Fruit fly (Drosophila melanogaster) whole organism, embryonic: ENCODE results near the gene CG4230.

Experiments
- Bgb ChIP-seq: fragments of 200-800 bp; sonication (Bioruptor generic); IDR thresholded peaks from 2 replicates; pipeline ENCODE4 v1.3.6; 2022; ENCODE audit warnings: missing biosample characterization, missing genetic modification characterization; ENCODE audit not compliant: partially characterized antibody
- CG1024 ChIP-seq: fragments of 200-800 bp; sonication (Bioruptor generic); IDR thresholded peaks from 2 replicates; pipeline ENCODE4 v1.3.6; 2022; ENCODE audit warnings: missing biosample characterization, missing genetic modification characterization
- CG12391 ChIP-seq: fragments of 200-800 bp; sonication (Bioruptor generic); optimal IDR thresholded peaks from 3 replicates; lab custom pipeline; 2018; ENCODE audit warnings: missing biosample characterization, mild to moderate bottlenecking, missing genetic modification characterization, moderate library complexity
- CG13424 ChIP-seq: fragments of 200-800 bp; sonication (Bioruptor generic); optimal IDR thresholded peaks from 2 replicates; lab custom pipeline; 2019; ENCODE audit warnings: missing biosample characterization, mild to moderate bottlenecking, missing genetic modification characterization, moderate library complexity
- CG15514 ChIP-seq: fragments of 200-800 bp; sonication (Bioruptor generic); optimal IDR thresholded peaks from 3 replicates; lab custom pipeline; 2017; ENCODE audit warnings: missing biosample characterization, missing genetic modification characterization, mild to moderate bottlenecking, moderate library complexity, missing genetic modification reagents
- CG1647 ChIP-seq: fragments of 200-800 bp; sonication (Bioruptor generic); optimal IDR thresholded peaks from 3 replicates; lab custom pipeline; 2016; ENCODE audit warnings: missing biosample characterization, missing genetic modification characterization
- CG16813 ChIP-seq: fragments of 200-800 bp; sonication (Bioruptor generic); IDR thresholded peaks from 3 replicates; pipeline ENCODE4 v1.3.6; 2022; ENCODE audit warnings: missing biosample characterization, missing genetic modification characterization; ENCODE audit not compliant: partially characterized antibody
- CG16815 ChIP-seq: fragments of 200-800 bp; sonication (Bioruptor generic); optimal IDR thresholded peaks from 3 replicates; lab custom pipeline; 2017; ENCODE audit warnings: missing biosample characterization, mild to moderate bottlenecking, missing genetic modification characterization
- CG16863 ChIP-seq: fragments of 200-800 bp; sonication (Bioruptor generic); optimal IDR thresholded peaks from 3 replicates; lab custom pipeline; 2016; ENCODE audit warnings: missing biosample characterization, missing genetic modification characterization
- CG17328 ChIP-seq: fragments of 200-800 bp; sonication (Bioruptor generic); IDR thresholded peaks from 2 replicates; pipeline ENCODE4 v1.3.6; 2022; ENCODE audit warnings: missing biosample characterization, missing genetic modification characterization
- CG17912 ChIP-seq: fragments of 200-800 bp; sonication (Bioruptor generic); optimal IDR thresholded peaks from 2 replicates; lab custom pipeline; 2018; ENCODE audit warnings: missing biosample characterization, mild to moderate bottlenecking, missing genetic modification characterization
- CG18262 ChIP-seq: fragments of 200-800 bp; optimal IDR thresholded peaks from 3 replicates; lab custom pipeline; 2019; ENCODE audit warnings: missing biosample characterization, mild to moderate bottlenecking, missing genetic modification characterization, moderate library complexity
- CG18764 ChIP-seq: fragments of 200-800 bp; sonication (Bioruptor generic); optimal IDR thresholded peaks from 3 replicates; lab custom pipeline; 2016; ENCODE audit warnings: missing biosample characterization, missing genetic modification characterization
- CG2202 ChIP-seq: fragments of 200-800 bp; sonication (Bioruptor generic); optimal IDR thresholded peaks from 2 replicates; lab custom pipeline; 2018; ENCODE audit warnings: missing biosample characterization, mild to moderate bottlenecking, missing genetic modification characterization
- CG2889 ChIP-seq: fragments of 200-800 bp; sonication (Bioruptor generic); IDR thresholded peaks from 3 replicates; pipeline ENCODE4 v1.3.6; 2022; ENCODE audit warnings: missing biosample characterization, missing genetic modification characterization
- CG30020 ChIP-seq: fragments of 200-800 bp; optimal IDR thresholded peaks from 2 replicates; lab custom pipeline; 2019; ENCODE audit warnings: missing biosample characterization, mild to moderate bottlenecking, missing genetic modification characterization, moderate library complexity
- CG31224 ChIP-seq: fragments of 200-800 bp; sonication (Bioruptor generic); IDR thresholded peaks from 2 replicates; pipeline ENCODE4 v1.3.6; 2022; ENCODE audit warnings: missing biosample characterization, missing genetic modification characterization
- CG32532 ChIP-seq: fragments of 200-800 bp; sonication (Bioruptor generic); IDR thresholded peaks from 2 replicates; pipeline ENCODE4 v1.3.6; 2022; ENCODE audit warnings: missing biosample characterization, missing genetic modification characterization
- CG3407 ChIP-seq: fragments of 200-800 bp; sonication (Bioruptor generic); optimal IDR thresholded peaks from 2 replicates; lab custom pipeline; 2018; ENCODE audit warnings: missing biosample characterization, mild to moderate bottlenecking, missing genetic modification characterization
- CG34224 ChIP-seq: fragments of 200-800 bp; sonication (Bioruptor generic); IDR thresholded peaks from 3 replicates; pipeline ENCODE4 v1.3.6; 2022; ENCODE audit warnings: missing biosample characterization, missing genetic modification characterization; ENCODE audit not compliant: partially characterized antibody
- CG34376 ChIP-seq: fragments of 200-800 bp; sonication (Bioruptor generic); optimal IDR thresholded peaks from 2 replicates; lab custom pipeline; 2018; ENCODE audit warnings: missing biosample characterization, mild to moderate bottlenecking, missing genetic modification characterization
- CG4328 ChIP-seq: fragments of 200-800 bp; sonication (Bioruptor generic); optimal IDR thresholded peaks from 3 replicates; lab custom pipeline; 2017; ENCODE audit warnings: missing biosample characterization, missing genetic modification reagents, missing genetic modification characterization
- CG4707 ChIP-seq: fragments of 200-800 bp; sonication (Bioruptor generic); optimal IDR thresholded peaks from 2 replicates; lab custom pipeline; 2018; ENCODE audit warnings: missing biosample characterization, mild to moderate bottlenecking, missing genetic modification characterization, moderate library complexity
- CG6854 ChIP-seq: fragments of 200-800 bp; sonication (Bioruptor generic); optimal IDR thresholded peaks from 3 replicates; lab custom pipeline; 2017; ENCODE audit warnings: missing biosample characterization, mild to moderate bottlenecking, missing genetic modification characterization
- CG8478 ChIP-seq: fragments of >200 bp; optimal IDR thresholded peaks from 2 replicates; lab custom pipeline; 2018
- Dref ChIP-seq: fragments of 200-800 bp; sonication (Bioruptor generic); IDR thresholded peaks from 2 replicates; pipeline ENCODE4 v1.3.6; 2022; ENCODE audit warnings: missing biosample characterization, missing genetic modification characterization
- Hmx ChIP-seq: fragments of 200-800 bp; sonication (Bioruptor generic); optimal IDR thresholded peaks from 2 replicates; lab custom pipeline; 2016; ENCODE audit warnings: missing biosample characterization, missing genetic modification characterization
- Mad ChIP-seq: fragments of 200-800 bp; sonication (Bioruptor generic); optimal IDR thresholded peaks from 2 replicates; lab custom pipeline; 2016; ENCODE audit warnings: missing biosample characterization, missing genetic modification characterization
- Meics ChIP-seq: fragments of 200-800 bp; sonication (Bioruptor generic); optimal IDR thresholded peaks from 2 replicates; lab custom pipeline; 2017; ENCODE audit warnings: missing biosample characterization, mild to moderate bottlenecking, missing genetic modification characterization
- NfI ChIP-seq: fragments of 200-800 bp; sonication (Bioruptor generic); optimal IDR thresholded peaks from 3 replicates; lab custom pipeline; 2018; ENCODE audit warnings: missing biosample characterization, mild to moderate bottlenecking, missing genetic modification characterization, moderate library complexity
- Oaz ChIP-seq: fragments of 200-800 bp; sonication (Bioruptor generic); IDR thresholded peaks from 2 replicates; pipeline ENCODE4 v1.3.6; 2022; ENCODE audit warnings: missing biosample characterization, missing genetic modification characterization
- Opbp ChIP-seq: fragments of 200-800 bp; sonication (Bioruptor generic); IDR thresholded peaks from 3 replicates; pipeline ENCODE4 v1.3.6; 2022; ENCODE audit warnings: missing biosample characterization, missing genetic modification characterization; ENCODE audit not compliant: partially characterized antibody
- Sin3A ChIP-seq: fragments of >200 bp; optimal IDR thresholded peaks from 2 replicates; lab custom pipeline; 2018
- Sox100B ChIP-seq: fragments of 200-800 bp; sonication (Bioruptor generic); optimal IDR thresholded peaks from 3 replicates; lab custom pipeline; 2018; ENCODE audit warnings: missing biosample characterization, mild to moderate bottlenecking, missing genetic modification characterization
- Usf ChIP-seq: fragments of 200-800 bp; sonication (Bioruptor generic); optimal IDR thresholded peaks from 2 replicates; lab custom pipeline; 2017; ENCODE audit warnings: missing genotype, missing biosample characterization, missing genetic modification characterization
- cato ChIP-seq: fragments of 200-800 bp; sonication (Bioruptor generic); optimal IDR thresholded peaks from 2 replicates; lab custom pipeline; 2016; ENCODE audit warnings: missing biosample characterization, missing genetic modification characterization, borderline replicate concordance
- caup ChIP-seq: fragments of 200-800 bp; sonication (Bioruptor generic); optimal IDR thresholded peaks from 3 replicates; lab custom pipeline; 2017; ENCODE audit warnings: missing biosample characterization, mild to moderate bottlenecking, missing genetic modification characterization, moderate library complexity; ENCODE audit not compliant: severe bottlenecking
- dmrt99B ChIP-seq: fragments of 200-800 bp; sonication (Bioruptor generic); optimal IDR thresholded peaks from 2 replicates; lab custom pipeline; 2018; ENCODE audit warnings: missing biosample characterization, mild to moderate bottlenecking, missing genetic modification characterization, moderate library complexity
- ems ChIP-seq: fragments of 200-800 bp; sonication (Bioruptor generic); optimal IDR thresholded peaks from 3 replicates; lab custom pipeline; 2016; ENCODE audit warnings: missing biosample characterization, missing genetic modification characterization
- gsb ChIP-seq: fragments of 200-800 bp; sonication (Bioruptor generic); IDR thresholded peaks from 2 replicates; pipeline ENCODE4 v1.3.6; 2022; ENCODE audit warnings: missing biosample characterization, missing genetic modification characterization
- jigr1 ChIP-seq: fragments of 200-800 bp; sonication (Bioruptor generic); IDR thresholded peaks from 3 replicates; pipeline ENCODE4 v1.3.6; 2022; ENCODE audit warnings: missing biosample characterization, missing genetic modification characterization
- lbe ChIP-seq: fragments of 200-800 bp; sonication (Bioruptor generic); optimal IDR thresholded peaks from 2 replicates; lab custom pipeline; 2016; ENCODE audit warnings: missing biosample characterization, mild to moderate bottlenecking, missing genetic modification characterization
- lola ChIP-seq, 3 experiments: fragments of >200 bp in 2 of 3; fragments of 200-800 bp in 1 of 3; sonication (Bioruptor generic) in 1 of 3; optimal IDR thresholded peaks; 2 replicates each; lab custom pipeline; 2017 to 2019; ENCODE audit warnings: missing biosample characterization in 3 of 3, missing genetic modification characterization in 3 of 3, mild to moderate bottlenecking in 1 of 3, moderate library complexity in 1 of 3
- maf-S ChIP-seq: fragments of 200-800 bp; sonication (Bioruptor generic); optimal IDR thresholded peaks from 2 replicates; lab custom pipeline; 2016; ENCODE audit warnings: missing biosample characterization, missing genetic modification characterization
- mam ChIP-seq: fragments of 200-800 bp; sonication (Bioruptor generic); optimal IDR thresholded peaks from 3 replicates; lab custom pipeline; 2016; ENCODE audit warnings: missing biosample characterization, missing genetic modification characterization
- otp ChIP-seq: fragments of 200-800 bp; sonication (Bioruptor generic); IDR thresholded peaks from 3 replicates; pipeline ENCODE4, ENCODE4 v1.3.6; 2022; ENCODE audit warnings: missing biosample characterization, missing genetic modification characterization
- salm ChIP-seq: fragments of 200-800 bp; sonication (Bioruptor generic); optimal IDR thresholded peaks from 2 replicates; lab custom pipeline; 2018; ENCODE audit warnings: missing biosample characterization, mild to moderate bottlenecking, missing genetic modification characterization
- slou ChIP-seq: fragments of 200-800 bp; sonication (Bioruptor generic); optimal IDR thresholded peaks from 3 replicates; lab custom pipeline; 2016; ENCODE audit warnings: missing biosample characterization, missing genetic modification characterization
- sna ChIP-seq: fragments of 200-800 bp; sonication (Bioruptor generic); IDR thresholded peaks from 2 replicates; pipeline ENCODE4 v1.3.6; 2022; ENCODE audit warnings: missing biosample characterization, missing genetic modification characterization; ENCODE audit not compliant: partially characterized antibody
- tup ChIP-seq: fragments of 200-800 bp; sonication (Bioruptor generic); optimal IDR thresholded peaks from 2 replicates; lab custom pipeline; 2016; ENCODE audit warnings: missing biosample characterization, mild to moderate bottlenecking, missing genetic modification characterization, moderate library complexity
- vfl ChIP-seq: fragments of 200-800 bp; sonication (Bioruptor generic); optimal IDR thresholded peaks from 2 replicates; lab custom pipeline; 2016; ENCODE audit warnings: missing biosample characterization, missing genetic modification characterization

The CG4230 gene

dm6 chr2L:5062799-5063404, 33.1 kb upstream of the CG4230 start (continued):
- TF ChIP-seq Bgb (GFP tag; lab: Robert Waterston, UW), result peak; percentile 7; the same call in 1 of the 2 replicates
- peak; percentile 66 for TF ChIP-seq CG15514
- TF ChIP-seq CG18262 (tag; lab: Kevin White, UChicago), result no peak
- TF ChIP-seq CG13424 (tag; lab: Kevin White, UChicago), result no peak
- TF ChIP-seq cato (GFP tag; lab: Kevin White, UChicago), result no peak
- TF ChIP-seq caup (GFP tag; lab: Kevin White, UChicago), result no peak
- TF ChIP-seq ems (GFP tag; lab: Kevin White, UChicago), result no peak
- no peak for TF ChIP-seq salm (tag; lab: Kevin White, UChicago)
- no peak for TF ChIP-seq jigr1
- no peak for TF ChIP-seq Opbp (GFP tag; lab: Robert Waterston, UW)
- TF ChIP-seq Dref (GFP tag; lab: Robert Waterston, UW), result no peak
- no peak for TF ChIP-seq CG4707 (GFP tag; lab: Kevin White, UChicago)
- TF ChIP-seq Usf (GFP tag; lab: Kevin White, UChicago), result no peak
- no peak for TF ChIP-seq otp (GFP tag; lab: Robert Waterston, UW)
- TF ChIP-seq NfI (GFP tag; lab: Kevin White, UChicago), result no peak
- TF ChIP-seq CG2889 (GFP tag; lab: Robert Waterston, UW), result no peak
- TF ChIP-seq CG16813 (GFP tag; lab: Robert Waterston, UW), result no peak
- TF ChIP-seq CG1024 (GFP tag; lab: Robert Waterston, UW), result no peak
- no peak for TF ChIP-seq lbe (GFP tag; lab: Kevin White, UChicago)
- TF ChIP-seq CG12391 (tag; lab: Kevin White, UChicago), result no peak
- no peak for TF ChIP-seq maf-S (GFP tag; lab: Kevin White, UChicago)
- TF ChIP-seq Mad (GFP tag; lab: Kevin White, UChicago), result no peak
- peak; percentile 55 for TF ChIP-seq CG8478 (lab: Kevin White, UChicago)
- TF ChIP-seq CG17328 (GFP tag; lab: Robert Waterston, UW), result no peak
- TF ChIP-seq sna (GFP tag; lab: Robert Waterston, UW), result no peak
- TF ChIP-seq mam (GFP tag; lab: Kevin White, UChicago), result no peak
- no peak for TF ChIP-seq CG16815 (GFP tag; lab: Kevin White, UChicago)
- no peak for TF ChIP-seq CG17912 (GFP tag; lab: Kevin White, UChicago)
- no peak for TF ChIP-seq CG30020
- no peak for TF ChIP-seq CG6854 (GFP tag; lab: Kevin White, UChicago)
- TF ChIP-seq Sox100B (GFP tag; lab: Kevin White, UChicago), result no peak
- TF ChIP-seq lola (GFP tag; optimal IDR thresholded peaks at IDR 0.05; lab: Kevin White, UChicago), result no peak
- TF ChIP-seq CG1647, result no peak
- no peak for TF ChIP-seq CG18764 (GFP tag; lab: Kevin White, UChicago)
- no peak for TF ChIP-seq Hmx
- TF ChIP-seq CG34224 (GFP tag; lab: Robert Waterston, UW), result no peak
- no peak for TF ChIP-seq CG31224 (GFP tag; lab: Robert Waterston, UW)
- TF ChIP-seq dmrt99B (tag; lab: Kevin White, UChicago), result no peak
- no peak for TF ChIP-seq Oaz (GFP tag; lab: Robert Waterston, UW)
- no peak for TF ChIP-seq CG4328 (GFP tag; lab: Kevin White, UChicago)
- no peak for TF ChIP-seq vfl (GFP tag; lab: Kevin White, UChicago)
- no peak for TF ChIP-seq CG32532
- no peak for TF ChIP-seq CG16863 (GFP tag; lab: Kevin White, UChicago)
- TF ChIP-seq CG2202 (tag; lab: Kevin White, UChicago), result no peak
- TF ChIP-seq slou (GFP tag; lab: Kevin White, UChicago), result no peak
- no peak for TF ChIP-seq CG3407 (GFP tag; lab: Kevin White, UChicago)
- TF ChIP-seq Meics (GFP tag; lab: Kevin White, UChicago), result no peak
- TF ChIP-seq Sin3A, result no peak
- no peak for TF ChIP-seq tup (GFP tag; lab: Kevin White, UChicago)
- TF ChIP-seq CG34376 (GFP tag; lab: Kevin White, UChicago), result peak; percentile 26
- no peak for TF ChIP-seq gsb
